Worm (Caenorhabditis elegans) whole organism, L4/young adult: ENCODE data around the gene H03G16.1.

ENCODE experiments used
- W03F9.2 ChIP-seq: fragments of 150-350 bp; optimal IDR thresholded peaks from 2 replicates; lab custom pipeline; 2014; ENCODE audit warnings: missing biosample characterization, missing genetic modification characterization
- dao-5 ChIP-seq: sonication (generic microtip); optimal IDR thresholded peaks from 2 replicates; lab custom pipeline; 2016; ENCODE audit warnings: missing genotype, missing genetic modification characterization, moderate library complexity, missing compliant biosample characterization
- him-1 ChIP-seq: sonication (generic microtip); optimal IDR thresholded peaks from 2 replicates; lab custom pipeline; 2016; ENCODE audit warnings: missing genotype, missing genetic modification reagents, missing genetic modification characterization, missing compliant biosample characterization

Gene H03G16.1

DNA sequence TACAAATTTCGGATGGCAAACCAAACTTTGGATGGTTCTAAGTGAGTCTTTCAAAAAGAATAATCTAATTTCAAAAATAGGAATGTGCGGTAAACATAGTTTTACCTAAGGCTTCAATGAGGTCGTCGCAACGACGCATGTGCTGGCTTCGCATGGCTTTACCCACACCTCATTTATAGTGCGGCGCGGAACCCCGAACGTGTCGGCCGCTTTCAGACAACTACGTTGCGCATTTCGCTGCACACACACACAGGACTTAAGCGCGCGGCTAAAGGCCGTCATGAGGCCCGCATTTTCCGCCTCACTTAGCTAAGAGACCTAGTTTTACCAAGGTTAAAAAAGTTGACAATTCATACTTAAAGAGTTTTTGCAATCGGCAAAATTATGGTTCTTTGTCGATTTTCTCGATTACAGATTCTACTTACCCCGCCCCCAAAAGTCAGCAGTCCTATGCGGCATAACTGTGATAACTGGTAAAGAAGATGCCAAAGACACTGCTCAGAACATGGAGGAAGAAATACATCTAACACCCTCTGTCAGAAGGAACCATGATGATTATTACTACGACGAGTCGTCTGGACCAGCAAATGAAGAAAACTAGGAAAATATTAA lies 39.2 kb downstream of the H03G16.1 start:
- TF ChIP-seq dao-5 (tag; lab: Kevin White, UChicago) (no peak), W03F9.2 (no peak), him-1 (tag; lab: Kevin White, UChicago) (no peak)

DNA sequence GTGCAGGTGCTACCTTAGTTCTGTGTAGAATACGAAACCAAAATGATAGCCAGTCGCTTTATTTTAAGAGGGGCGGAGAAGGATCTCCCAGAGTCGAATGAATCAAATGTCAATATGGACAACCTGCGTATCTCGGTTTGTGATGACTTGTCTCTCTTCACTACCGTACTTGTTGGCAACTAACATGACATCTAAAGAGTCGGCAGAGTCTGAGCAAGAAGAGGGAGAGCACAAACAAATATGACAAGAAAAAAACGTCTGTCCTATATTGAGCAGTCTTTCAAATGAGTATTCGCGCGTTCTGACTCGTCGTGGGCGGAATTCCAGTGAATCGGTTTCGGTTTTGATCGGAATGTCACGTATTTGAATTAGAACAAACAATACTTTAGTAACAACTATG lies 41.3 kb downstream of the H03G16.1 start, which contains the start of gene F09B12.7:
Gene F09B12.7, minus strand, starts transcription at position 101 of the 400 bp plus-strand sequence.
- TF ChIP-seq him-1 (tag; lab: Kevin White, UChicago) (no peak), dao-5 (tag; lab: Kevin White, UChicago) (no peak), W03F9.2 (no peak)

DNA sequence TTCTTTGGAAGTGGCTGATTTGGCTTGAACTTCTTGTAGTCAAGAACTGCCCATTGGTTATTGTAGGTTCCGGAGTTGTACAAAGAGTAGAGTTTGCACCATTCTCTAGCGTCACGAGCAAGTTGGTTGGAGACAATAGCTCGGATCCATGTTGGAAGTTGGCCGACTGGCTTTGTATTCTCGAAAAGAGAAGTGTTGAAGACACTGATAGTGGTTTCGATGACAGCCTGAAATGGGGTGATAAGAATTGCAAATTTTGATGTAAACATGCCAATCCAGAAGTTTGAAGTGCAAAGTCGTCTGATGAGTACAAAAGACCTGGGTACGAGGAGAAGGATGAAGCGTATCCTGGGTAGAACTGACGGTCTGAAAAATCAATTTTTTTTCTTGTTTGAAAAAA lies 42.6 kb downstream of the H03G16.1 start:
- no peak for TF ChIP-seq dao-5 (tag; lab: Kevin White, UChicago)
- TF ChIP-seq W03F9.2: no peak
- no peak for TF ChIP-seq him-1 (tag; lab: Kevin White, UChicago)

DNA sequence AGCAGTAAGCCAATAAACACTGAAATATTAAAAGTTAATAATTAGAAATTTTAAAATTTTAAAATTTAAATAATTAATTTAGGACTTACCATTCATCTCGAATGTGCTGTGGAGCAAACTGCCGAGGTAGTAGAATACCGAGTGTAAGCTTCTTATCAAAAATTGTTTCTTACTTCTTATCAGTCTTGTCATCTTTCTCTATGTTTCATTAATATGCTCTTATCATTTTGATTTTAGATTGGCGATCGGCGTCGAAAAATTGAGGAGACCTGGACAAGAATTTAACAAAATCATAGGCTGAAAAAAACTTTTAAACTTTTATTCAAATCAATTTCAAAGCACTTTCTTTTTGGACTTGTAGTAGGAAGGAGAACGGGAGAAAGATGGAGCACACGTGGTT lies 44.1 kb downstream of the H03G16.1 start, which contains the start of gene F09B12.3:
Gene F09B12.3, minus strand, starts transcription at position 192 of the 400 bp plus-strand sequence.
- TF ChIP-seq W03F9.2 (no peak), dao-5 (tag; lab: Kevin White, UChicago) (no peak)

DNA sequence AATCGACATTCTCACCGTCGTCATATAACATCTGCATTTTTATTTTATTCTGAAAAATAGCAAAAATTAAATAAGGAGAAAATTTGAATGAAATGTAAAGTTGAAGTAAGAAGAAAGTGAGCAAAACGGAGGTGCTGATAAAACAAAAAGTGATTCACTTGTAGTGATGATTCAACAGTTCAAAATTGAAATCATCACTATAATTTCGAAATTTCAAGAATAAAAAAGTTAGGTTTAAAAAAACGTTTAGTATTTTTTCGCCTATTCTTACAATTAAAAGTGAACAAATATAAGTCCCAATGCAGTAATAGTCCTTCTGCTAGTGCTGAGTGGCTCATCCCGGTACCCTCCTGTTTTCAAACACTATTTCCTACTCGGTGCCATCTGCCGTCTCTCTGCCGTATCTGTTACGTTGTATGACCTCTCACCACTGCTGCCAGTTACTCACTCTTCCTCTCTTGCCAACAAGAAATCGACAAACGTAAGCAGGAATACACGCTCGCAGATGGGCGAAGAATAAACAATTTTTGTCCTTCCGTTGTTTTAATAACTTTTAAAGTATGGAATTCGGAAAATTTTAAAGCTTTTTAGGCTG lies 46.8 kb downstream of the H03G16.1 start, which contains the start of gene dhhc-1:
Gene dhhc-1, minus strand, starts transcription at position 51 of the 595 bp plus-strand sequence.
- TF ChIP-seq dao-5 (tag; lab: Kevin White, UChicago) (no peak), W03F9.2 (no peak), him-1 (tag; lab: Kevin White, UChicago) (no peak)

DNA sequence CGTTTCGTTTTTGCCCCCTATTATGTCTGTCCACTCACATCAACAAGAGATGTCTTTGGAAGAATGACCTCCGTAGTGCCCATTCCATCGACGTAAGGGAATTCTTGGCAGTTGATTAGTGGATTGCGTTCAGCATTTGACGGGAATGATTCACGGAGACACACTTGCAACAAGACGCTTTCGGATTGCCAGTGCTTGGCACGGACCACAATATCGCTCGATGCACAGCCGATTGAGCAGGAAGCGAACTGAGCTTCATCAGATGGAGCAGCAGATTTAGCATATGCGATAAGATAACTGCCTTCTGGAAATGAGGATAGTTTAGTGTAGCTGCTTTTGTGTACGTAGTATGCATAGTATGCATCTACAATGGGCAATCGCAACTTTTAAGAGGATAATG lies 49.8 kb downstream of the H03G16.1 start:
- no peak for TF ChIP-seq him-1 (tag; lab: Kevin White, UChicago)
